Worm (Caenorhabditis elegans) whole organism, L1 larva: ENCODE data around the gene T28H10.2.

Experiments used
- blmp-1 ChIP-seq: fragments of 150-350 bp; optimal IDR thresholded peaks from 2 replicates; lab custom pipeline; 2014; ENCODE audit warnings: missing biosample characterization, missing genetic modification characterization
- ceh-90 ChIP-seq: sonication (generic microtip); optimal IDR thresholded peaks from 2 replicates; lab custom pipeline; 2016; ENCODE audit warnings: missing genetic modification characterization, missing compliant biosample characterization
- efl-3 ChIP-seq: fragments of 200-800 bp; sonication (Bioruptor generic); optimal IDR thresholded peaks from 2 replicates; lab custom pipeline; 2018; ENCODE audit warnings: mild to moderate bottlenecking, missing genetic modification characterization, missing compliant biosample characterization
- fkh-10 ChIP-seq: sonication (generic microtip); optimal IDR thresholded peaks from 2 replicates; lab custom pipeline; 2017; ENCODE audit warnings: missing biosample characterization, missing genetic modification reagents, missing genetic modification characterization
- lin-14 ChIP-seq: fragments of 200-800 bp; sonication (Bioruptor generic); optimal IDR thresholded peaks from 2 replicates; lab custom pipeline; 2018; ENCODE audit warnings: mild to moderate bottlenecking, missing genetic modification characterization, moderate library complexity, missing compliant biosample characterization
- lin-15B ChIP-seq: fragments of 150-350 bp; sonication (generic microtip); optimal IDR thresholded peaks from 3 replicates; lab custom pipeline; 2014; ENCODE audit warnings: missing biosample characterization, missing genetic modification characterization
- lin-39 ChIP-seq: fragments of 150-350 bp; optimal IDR thresholded peaks from 2 replicates; lab custom pipeline; 2014; ENCODE audit warnings: missing biosample characterization, missing genetic modification reagents, missing genetic modification characterization
- nhr-76 ChIP-seq: sonication (generic microtip); optimal IDR thresholded peaks from 2 replicates; lab custom pipeline; 2017; ENCODE audit warnings: missing biosample characterization, missing genetic modification characterization
- snu-23 ChIP-seq: sonication (generic microtip); optimal IDR thresholded peaks from 2 replicates; lab custom pipeline; 2016; ENCODE audit warnings: missing genetic modification characterization, missing compliant biosample characterization
- unc-130 ChIP-seq: fragments of 150-350 bp; optimal IDR thresholded peaks from 2 replicates; lab custom pipeline; 2017; ENCODE audit warnings: missing biosample characterization, missing genetic modification characterization, inconsistent platforms
- unc-62 ChIP-seq: fragments of 150-350 bp; optimal IDR thresholded peaks from 2 replicates; lab custom pipeline; 2014; ENCODE audit warnings: missing biosample characterization, missing genetic modification reagents, missing genetic modification characterization
- unc-98 ChIP-seq: fragments of 200-800 bp; sonication (Bioruptor generic); IDR thresholded peaks from 2 replicates; pipeline ENCODE4 v1.3.6; 2022; ENCODE audit warnings: missing genetic modification characterization, missing compliant biosample characterization

DNA sequence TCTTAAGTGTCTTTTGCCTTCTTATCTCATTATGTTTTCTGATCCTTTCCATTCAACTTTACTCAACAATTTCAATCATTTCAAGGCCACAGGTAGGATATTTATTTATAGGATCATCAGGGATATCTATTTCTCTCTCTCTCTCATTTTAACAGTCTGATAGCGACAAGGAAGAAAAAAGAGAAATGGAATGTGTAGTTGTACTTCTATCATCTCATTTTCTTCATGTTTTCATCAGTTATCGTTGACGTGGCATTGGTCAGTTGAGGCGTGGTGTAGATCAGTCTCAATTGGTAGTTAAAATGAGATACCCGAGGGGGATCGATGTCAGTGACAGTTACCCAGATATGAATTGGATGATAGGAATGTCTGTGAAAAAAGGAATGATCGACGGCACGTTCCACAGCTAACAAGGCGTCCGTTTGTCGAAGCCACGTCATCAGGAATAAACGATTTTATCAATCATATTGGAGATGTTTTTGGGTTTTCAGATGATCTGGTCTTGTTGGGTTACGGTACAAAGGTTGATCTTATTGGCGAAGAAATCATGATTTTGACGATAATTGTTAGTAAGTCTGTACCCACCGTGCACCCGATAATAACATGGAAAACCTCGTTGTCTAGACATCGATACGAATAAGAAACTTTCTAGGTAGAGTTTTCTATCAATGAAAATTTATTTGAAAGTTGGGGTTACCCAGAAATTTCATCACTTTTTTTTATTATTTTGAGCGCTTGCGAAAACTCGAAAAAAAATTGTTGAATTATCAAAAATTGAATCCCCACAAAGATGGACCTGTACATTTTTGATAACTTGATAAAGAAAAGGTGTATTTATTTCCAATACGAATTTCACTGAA, 41.7 kb upstream of the T28H10.2 start:
- TF ChIP-seq nhr-76 (no peak), unc-62 (no peak), unc-98 (GFP tag; lab: Robert Waterston, UW) (no peak), fkh-10 (no peak), lin-14 (peak; percentile 84), lin-15B (tag; lab: Kevin White, UChicago) (no peak), lin-39 (tag; lab: Kevin White, UChicago) (no peak), snu-23 (GFP tag; lab: Kevin White, UChicago) (peak; percentile 64), blmp-1 (peak; percentile 85), unc-130 (tag; lab: Kevin White, UChicago) (peak; percentile 64), efl-3 (GFP tag; lab: Kevin White, UChicago) (no peak), ceh-90 (tag; lab: Kevin White, UChicago) (no peak)
